Worm (Caenorhabditis elegans) whole organism, dauer: ENCODE data around the gene Y82E9BL.1.

Experiments used
- unc-62 ChIP-seq: sonication (generic microtip); optimal IDR thresholded peaks from 2 replicates; lab custom pipeline; 2017; ENCODE audit warnings: missing biosample characterization, missing genetic modification reagents, missing genetic modification characterization

The Y82E9BL.1 gene

DNA sequence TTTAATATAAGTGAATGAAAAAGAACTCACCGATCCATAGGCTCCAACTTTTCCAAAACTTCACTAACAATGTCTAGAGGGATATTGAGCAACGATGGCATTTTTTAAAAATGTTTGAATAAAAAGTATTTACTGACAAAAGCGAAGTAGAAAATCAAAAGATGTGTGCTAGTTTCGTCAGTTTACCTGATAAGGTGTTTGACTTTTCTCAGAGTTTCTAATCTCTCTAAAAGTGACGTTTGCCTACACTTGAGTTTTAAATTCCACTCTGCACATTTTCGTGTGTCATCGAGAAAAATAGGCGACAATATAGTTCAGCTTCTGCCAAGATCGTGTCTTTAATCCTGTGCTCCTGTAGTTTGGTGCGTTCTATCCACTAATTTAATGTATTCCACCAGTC, 33.7 kb downstream of the Y82E9BL.1 start, which contains the start of gene fbxa-15:
TSS of gene fbxa-15 (minus strand) at position 101 of the 400 bp plus-strand sequence.
- TF ChIP-seq unc-62 (GFP tag; lab: Kevin White, UChicago): no peak

DNA sequence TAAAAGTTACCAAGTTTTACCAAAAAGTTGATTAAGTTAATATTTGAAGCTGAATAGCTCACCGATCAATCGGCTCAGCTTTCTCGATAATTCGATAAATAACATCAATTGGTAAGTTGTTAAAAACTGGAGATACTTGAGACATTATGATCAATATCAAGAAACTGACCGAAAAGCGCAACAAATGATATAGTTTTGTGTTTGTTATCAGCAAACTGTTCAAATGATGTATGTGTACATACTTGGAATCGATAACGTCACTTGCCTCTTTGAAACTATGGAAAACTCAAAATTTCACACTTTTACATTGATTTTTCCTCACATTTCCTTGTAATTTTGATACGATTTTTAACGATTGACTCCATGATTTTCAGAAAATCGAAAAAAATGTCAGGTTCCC, 40.2 kb downstream of the Y82E9BL.1 start, which contains the start of the genes fbxa-80 and fbxa-19:
TSS of gene fbxa-80 (minus strand) at position 173 of the 400 bp plus-strand sequence.
TSS of gene fbxa-19 (plus strand) at position 364 of the 400 bp plus-strand sequence.
- TF ChIP-seq unc-62 (GFP tag; lab: Kevin White, UChicago): no peak

DNA sequence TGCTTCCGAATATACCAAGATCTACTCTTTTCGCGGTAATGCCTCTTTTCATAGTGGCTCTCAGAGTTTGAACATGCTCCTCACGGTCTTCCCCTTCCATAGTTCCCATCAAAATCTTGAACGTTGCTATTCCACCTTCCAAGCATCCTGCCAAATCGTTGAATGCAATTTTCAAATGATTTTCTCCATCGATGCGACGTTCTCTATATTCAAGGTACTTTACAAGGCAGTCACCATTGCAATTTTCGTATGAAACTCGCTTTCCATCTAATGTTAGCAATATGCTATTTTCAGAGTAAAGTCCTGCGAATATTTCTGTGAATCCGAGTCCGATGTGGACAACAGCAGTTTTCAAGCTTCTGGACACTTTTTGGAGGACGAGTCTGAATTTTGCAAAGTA, 40.9 kb downstream of the Y82E9BL.1 start:
- TF ChIP-seq unc-62 (GFP tag; lab: Kevin White, UChicago): no peak

DNA sequence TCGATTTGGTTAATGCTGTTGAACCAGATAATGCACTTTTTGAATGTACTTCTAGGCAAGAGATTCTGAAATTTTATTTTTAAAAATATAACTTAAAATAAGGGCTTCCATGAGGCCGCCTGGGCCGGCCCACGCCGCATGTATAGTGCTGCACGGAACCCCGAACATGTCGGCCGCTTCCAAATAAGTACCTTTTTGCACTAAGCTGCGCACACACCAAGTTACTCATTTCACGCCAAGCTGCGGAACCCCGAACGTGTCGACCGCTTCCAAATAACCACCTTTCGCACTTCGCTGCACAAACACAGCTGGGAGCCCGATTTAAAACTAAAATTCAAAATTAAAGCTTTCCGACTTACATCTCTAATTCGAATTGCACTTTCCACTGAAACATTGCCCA, 43.9 kb downstream of the Y82E9BL.1 start:
- TF ChIP-seq unc-62 (GFP tag; lab: Kevin White, UChicago): no peak

DNA sequence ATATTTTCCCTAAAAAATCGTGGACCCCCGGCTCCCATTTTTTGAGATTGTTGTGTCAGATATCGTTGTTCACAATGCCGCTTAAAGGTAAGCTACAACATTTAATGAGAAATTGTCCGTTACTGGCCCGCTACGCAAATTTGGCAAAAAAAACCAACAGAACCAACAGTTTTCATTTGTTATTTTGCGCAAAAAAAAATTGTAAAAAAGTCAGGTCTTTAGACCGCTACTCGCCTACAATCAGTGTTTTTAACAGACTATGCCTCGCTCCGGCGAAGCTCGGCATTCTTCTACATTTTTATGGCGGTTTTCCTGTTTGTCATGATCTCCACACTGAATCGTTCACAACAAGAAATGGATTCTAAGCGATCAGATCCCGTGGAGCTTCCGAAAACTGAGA, 46.3 kb downstream of the Y82E9BL.1 start, which contains the start of gene Y82E9BL.12:
TSS of gene Y82E9BL.12 (plus strand) at position 301 of the 400 bp plus-strand sequence.
- no peak for TF ChIP-seq unc-62 (GFP tag; lab: Kevin White, UChicago)

DNA sequence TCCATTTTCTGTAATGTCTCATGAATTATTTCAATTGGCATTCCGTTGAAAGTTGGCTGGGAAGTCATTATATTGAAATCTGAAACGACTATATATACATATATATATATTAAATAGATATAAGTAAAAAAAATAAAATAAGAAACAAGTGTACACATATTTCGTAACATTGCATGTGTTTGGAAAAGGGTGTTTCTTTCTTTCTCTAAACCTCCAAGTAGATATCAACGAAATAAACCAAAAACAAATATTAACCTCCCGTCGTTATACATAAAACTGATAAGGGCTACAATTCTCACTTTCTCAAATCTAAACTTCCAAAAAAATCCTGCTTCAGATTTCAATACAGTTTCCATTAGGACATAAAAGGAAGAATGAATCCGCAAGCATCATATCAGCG, 47.0 kb downstream of the Y82E9BL.1 start, which contains the start of gene fbxa-79:
TSS of gene fbxa-79 (minus strand) at position 86 of the 400 bp plus-strand sequence.
- no peak for TF ChIP-seq unc-62 (GFP tag; lab: Kevin White, UChicago)

DNA sequence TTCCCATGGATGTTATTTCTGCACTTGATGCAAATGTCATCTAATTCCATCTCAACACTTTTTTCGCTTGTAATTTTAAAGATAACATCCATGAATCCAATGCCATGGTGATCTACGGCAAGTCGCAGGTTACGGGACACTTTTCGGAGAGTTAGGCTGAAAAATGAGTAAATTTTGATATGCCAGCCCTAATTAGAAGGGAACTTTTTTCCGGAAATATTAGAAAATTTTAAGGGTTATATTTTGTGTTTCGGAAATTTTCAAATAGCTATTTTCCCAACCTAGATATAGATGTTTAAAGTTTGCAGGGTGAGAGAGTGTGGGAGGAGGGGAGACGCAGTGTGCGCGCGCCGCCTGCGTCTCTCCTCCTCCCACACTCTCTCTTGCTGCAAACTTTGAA, 47.9 kb downstream of the Y82E9BL.1 start:
- no peak for TF ChIP-seq unc-62 (GFP tag; lab: Kevin White, UChicago)
